Worm (Caenorhabditis elegans): ENCODE measurements around the gene srg-8.

Gene srg-8

DNA sequence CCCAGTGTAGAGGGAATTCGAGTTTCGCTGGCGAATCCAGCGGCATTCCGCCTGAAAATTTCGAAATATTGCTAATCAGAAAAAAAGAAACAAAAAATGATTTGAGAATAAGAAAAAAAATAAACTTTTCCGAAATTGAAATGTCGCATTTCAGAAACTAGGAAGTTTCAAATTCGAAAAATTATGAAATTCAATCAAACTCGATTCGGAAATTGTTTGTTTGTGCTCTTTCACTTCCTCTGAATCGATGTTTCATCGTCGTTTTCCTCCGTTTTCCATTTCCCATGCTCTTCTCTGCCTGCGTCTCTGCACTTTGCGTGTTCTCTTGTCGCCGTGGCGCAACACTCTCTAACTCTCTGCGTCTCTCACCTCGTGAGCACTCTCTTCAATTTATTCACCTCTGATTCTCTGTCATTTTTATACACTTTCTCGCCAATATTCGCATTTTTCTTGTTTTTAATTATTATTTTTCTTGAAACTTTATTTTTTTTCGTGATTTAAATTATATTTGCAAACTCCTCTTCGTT is 23.7 kb upstream of the srg-8 start, which contains the start of gene C18F10.7 (continued):
- TF ChIP-seq madf-8 (GFP tag; conservative IDR thresholded peaks at IDR 0.05) = peak; percentile 20; the same call in 1 of the 2 replicates
- peak; percentile 68 for TF ChIP-seq zfh-2 (GFP tag; conservative IDR thresholded peaks at IDR 0.05)
- no peak for TF ChIP-seq let-607 (tag; optimal IDR thresholded peaks at IDR 0.05)
- no peak for TF ChIP-seq hmg-20 (GFP tag; IDR thresholded peaks at IDR 0.05)
- no peak for TF ChIP-seq sea-2 (GFP tag; IDR thresholded peaks at IDR 0.05)
- TF ChIP-seq lsl-1 (GFP tag; optimal IDR thresholded peaks at IDR 0.05) = peak; percentile 75
- TF ChIP-seq snpc-4 (GFP tag; optimal IDR thresholded peaks at IDR 0.05) = no peak
- TF ChIP-seq snpc-4 (tag; optimal IDR thresholded peaks at IDR 0.05) = peak in 2 of 4 experiments; percentile 9 to 39
- TF ChIP-seq him-1 (tag; optimal IDR thresholded peaks at IDR 0.05) = peak; percentile 2
- TF ChIP-seq xnd-1 (tag; optimal IDR thresholded peaks at IDR 0.05) = peak; percentile 61
- TF ChIP-seq rcor-1 (GFP tag; IDR thresholded peaks at IDR 0.05) = no peak
- no peak for TF ChIP-seq ZK185.1 (tag; optimal IDR thresholded peaks at IDR 0.05; ENCODE audit: poor library complexity, severe bottlenecking)
- TF ChIP-seq lin-54 (GFP tag; optimal IDR thresholded peaks at IDR 0.05) = peak; percentile 60
- TF ChIP-seq pbrm-1 (GFP tag; IDR thresholded peaks at IDR 0.05) = peak; percentile 60; the same call in 1 of the 2 replicates
- peak; percentile 33 for TF ChIP-seq ztf-18 (tag; optimal IDR thresholded peaks at IDR 0.05)
- no peak for TF ChIP-seq ztf-3 (GFP tag; optimal IDR thresholded peaks at IDR 0.05)
- TF ChIP-seq cebp-1 (GFP tag; IDR thresholded peaks at IDR 0.05) = peak; percentile 54; the same call in 1 of the 2 replicates
- TF ChIP-seq cebp-1 (tag; optimal IDR thresholded peaks at IDR 0.05) = peak; percentile 86
- TF ChIP-seq athp-1 (tag; optimal IDR thresholded peaks at IDR 0.05) = peak; percentile 36
- TF ChIP-seq egrh-3 (GFP tag; IDR thresholded peaks at IDR 0.05) = peak; percentile 18; the same call in 1 of the 2 replicates
- TF ChIP-seq T07F8.4 (tag; optimal IDR thresholded peaks at IDR 0.05) = no peak

ce11 chrIII:6272868-6273267 is 18.2 kb upstream of the srg-8 start, which contains the start of gene C18F10.2:
TSS of gene C18F10.2 (plus strand) at chrIII:6273168.
- TF ChIP-seq attf-3 (GFP tag; conservative IDR thresholded peaks at IDR 0.05) (no peak), F39B2.1 (GFP tag; IDR thresholded peaks at IDR 0.05) (no peak), B0261.1 (tag; optimal IDR thresholded peaks at IDR 0.05) (no peak), pha-4 (tag; optimal IDR thresholded peaks at IDR 0.05) (no peak)

- TF ChIP-seq ama-1 (optimal IDR thresholded peaks at IDR 0.05) (no peak), ama-1 (GFP tag; optimal IDR thresholded peaks at IDR 0.05) (no peak), nfya-1 (tag; optimal IDR thresholded peaks at IDR 0.05; ENCODE audit: borderline replicate concordance, insufficient read depth) (no peak), let-607 (tag; optimal IDR thresholded peaks at IDR 0.05) (no peak), snpc-3.4 (tag; optimal IDR thresholded peaks at IDR 0.05) (no peak), repo-1 (tag; optimal IDR thresholded peaks at IDR 0.05) (no peak), ztf-18 (tag; optimal IDR thresholded peaks at IDR 0.05) (no peak), F33H1.4 (GFP tag; IDR thresholded peaks at IDR 0.05) (no peak), hmg-20 (GFP tag; IDR thresholded peaks at IDR 0.05) (no peak), ceh-40 (GFP tag; IDR thresholded peaks at IDR 0.05) (no peak), unc-130 (GFP tag; optimal IDR thresholded peaks at IDR 0.05) (no peak), attf-5 (GFP tag; optimal IDR thresholded peaks at IDR 0.05) (no peak), lin-35 (GFP tag; optimal IDR thresholded peaks at IDR 0.05) (no peak)
Observed at ce11 chrIII:6270277-6270676, 15.6 kb upstream of the srg-8 start, which contains the start of gene srg-3. TSS of gene srg-3 (minus strand) at chrIII:6270377.
